Worm (Caenorhabditis elegans): ENCODE measurements around the gene marg-1.

ce11 chrX:3787431-3788076, 6.6 kb upstream of the marg-1 start, which contains the start of gene pmpl-1:
- TF ChIP-seq flt-1 (GFP tag; IDR thresholded peaks at IDR 0.05) (no peak), ref-1 (GFP tag; conservative IDR thresholded peaks at IDR 0.05) (no peak), ztf-29 (GFP tag; IDR thresholded peaks at IDR 0.05) (no peak), ztf-23 (GFP tag; IDR thresholded peaks at IDR 0.05) (no peak)
